Worm (Caenorhabditis elegans): Measurements from ENCODE around the gene Y9C2UA.1.

DNA sequence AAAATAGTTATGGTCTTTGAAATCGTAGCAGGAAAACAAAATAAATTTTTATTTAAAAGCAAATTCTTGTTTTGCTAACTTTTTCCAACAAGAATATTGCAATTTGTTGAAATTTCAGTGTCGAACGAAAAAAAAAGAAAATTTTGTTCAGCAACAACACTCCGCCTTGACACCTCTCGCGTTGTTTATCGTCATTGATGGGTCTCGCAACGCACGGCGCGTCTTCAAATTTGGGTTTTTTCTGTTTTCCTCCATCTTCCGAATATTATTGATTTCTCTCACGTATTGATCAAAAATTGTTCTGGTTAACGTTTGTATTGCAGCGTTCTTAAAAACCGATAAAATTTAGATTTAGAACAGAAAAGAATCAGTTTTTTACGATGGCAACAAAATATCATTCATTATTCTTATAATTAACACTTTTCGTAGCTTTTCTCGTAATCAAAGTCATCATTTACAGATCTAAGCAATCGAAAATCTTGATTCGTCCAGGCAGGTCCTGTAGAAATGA, 30.1 kb downstream of the Y9C2UA.1 start, which contains the start of gene dpl-1:
- no peak for TF ChIP-seq dao-5 (tag; optimal IDR thresholded peaks at IDR 0.05)
- TF ChIP-seq him-1 (tag; optimal IDR thresholded peaks at IDR 0.05) = no peak

Data from whole organism, L4/young adult.